Worm (Caenorhabditis elegans) whole organism, L4 larva: ENCODE results near the gene exos-2.
A peak's percentile ranks its signal among the peaks of the same experiment; 100 is the strongest.

Experiments
- D1046.2 ChIP-seq: fragments of 200-800 bp; sonication (Bioruptor generic); IDR thresholded peaks from 2 replicates; pipeline ENCODE4 v1.3.6; 2022; ENCODE audit warnings: missing genetic modification characterization, missing compliant biosample characterization
- F10B5.3 ChIP-seq: sonication (generic microtip); optimal IDR thresholded peaks from 2 replicates; lab custom pipeline; 2016; ENCODE audit warnings: mild to moderate bottlenecking, missing genetic modification characterization, missing compliant biosample characterization
- F49E8.2 ChIP-seq: sonication (generic microtip); optimal IDR thresholded peaks from 2 replicates; lab custom pipeline; 2016; ENCODE audit warnings: missing compliant biosample characterization, mild to moderate bottlenecking, missing genetic modification characterization, borderline replicate concordance
- R02D3.7 ChIP-seq: fragments of 150-350 bp; sonication (generic microtip); optimal IDR thresholded peaks from 3 replicates; lab custom pipeline; 2014; ENCODE audit warnings: missing biosample characterization, missing genetic modification characterization
- T20F7.1 ChIP-seq: fragments of 200-800 bp; sonication (Bioruptor generic); optimal IDR thresholded peaks from 2 replicates; lab custom pipeline; 2018; ENCODE audit warnings: mild to moderate bottlenecking, missing genetic modification characterization, missing compliant biosample characterization
- Y48G9A.11 ChIP-seq: fragments of 200-800 bp; sonication (Bioruptor generic); IDR thresholded peaks from 2 replicates; pipeline ENCODE4 v1.3.6; 2022; ENCODE audit warnings: missing genetic modification reagents, missing genetic modification characterization, missing compliant biosample characterization
- Y5F2A.4 ChIP-seq: fragments of 200-800 bp; sonication (Bioruptor generic); optimal IDR thresholded peaks from 2 replicates; lab custom pipeline; 2018; ENCODE audit warnings: mild to moderate bottlenecking, missing genetic modification characterization, missing compliant biosample characterization
- Y75B8A.6 ChIP-seq: fragments of 200-800 bp; sonication (Bioruptor generic); IDR thresholded peaks from 2 replicates; pipeline ENCODE4 v1.3.6; 2022; ENCODE audit warnings: missing genetic modification reagents, missing genetic modification characterization, missing compliant biosample characterization
- ZK546.5 ChIP-seq, 2 experiments: sonication (generic microtip); optimal IDR thresholded peaks; 2 replicates each; lab custom pipeline; 2017; ENCODE audit warnings: missing biosample characterization in 2 of 2, missing genetic modification characterization in 2 of 2
- aha-1 ChIP-seq: fragments of 150-350 bp; peaks from one replicate; lab custom pipeline; 2014; ENCODE audit warnings: missing biosample characterization, missing genetic modification characterization
- aly-2 ChIP-seq: sonication (generic microtip); optimal IDR thresholded peaks from 2 replicates; lab custom pipeline; 2018; ENCODE audit warnings: missing biosample characterization, missing genetic modification characterization
- ama-1 ChIP-seq: fragments of 150-350 bp; optimal IDR thresholded peaks from 2 replicates; lab custom pipeline; 2014; ENCODE audit warnings: inconsistent platforms, mixed read lengths
- attf-4 ChIP-seq: sonication (generic microtip); optimal IDR thresholded peaks from 3 replicates; lab custom pipeline; 2017; ENCODE audit warnings: missing biosample characterization, missing genetic modification characterization
- ceh-20 ChIP-seq: fragments of 200-800 bp; sonication (Bioruptor generic); IDR thresholded peaks from 2 replicates; pipeline ENCODE4 v1.3.6; 2022; ENCODE audit warnings: missing genetic modification reagents, missing genetic modification characterization, missing compliant biosample characterization
- ceh-28 ChIP-seq: fragments of 150-350 bp; optimal IDR thresholded peaks from 2 replicates; lab custom pipeline; 2014; ENCODE audit warnings: missing biosample characterization, missing genetic modification reagents, missing genetic modification characterization
- ceh-82 ChIP-seq: sonication (generic microtip); optimal IDR thresholded peaks from 2 replicates; lab custom pipeline; 2017; ENCODE audit warnings: missing biosample characterization, missing genetic modification characterization
- ces-1 ChIP-seq: fragments of 150-350 bp; sonication (generic microtip); optimal IDR thresholded peaks from 4 replicates; lab custom pipeline; 2014; ENCODE audit warnings: missing biosample characterization, missing genetic modification reagents, missing genetic modification characterization
- cey-2 ChIP-seq: sonication (generic microtip); optimal IDR thresholded peaks from 3 replicates; lab custom pipeline; 2017; ENCODE audit warnings: missing genetic modification characterization, mild to moderate bottlenecking, missing compliant biosample characterization, antibody characterized with exemption, borderline replicate concordance; ENCODE audit not compliant: insufficient read depth
- daf-12 ChIP-seq: fragments of 150-350 bp; optimal IDR thresholded peaks from 2 replicates; lab custom pipeline; 2014; ENCODE audit warnings: missing biosample characterization, missing genetic modification reagents, missing genetic modification characterization
- daf-19 ChIP-seq: fragments of 200-800 bp; sonication (Bioruptor generic); conservative IDR thresholded peaks from 2 replicates; pipeline ENCODE4 v1.3.6; 2022; ENCODE audit warnings: missing genetic modification characterization, missing compliant biosample characterization
- daf-8 ChIP-seq: fragments of 200-800 bp; sonication (Bioruptor generic); IDR thresholded peaks from 2 replicates; pipeline ENCODE4 v1.3.6; 2022; ENCODE audit warnings: missing genetic modification characterization, missing compliant biosample characterization
- duxl-1 ChIP-seq: sonication (generic microtip); optimal IDR thresholded peaks from 2 replicates; lab custom pipeline; 2016; ENCODE audit warnings: mild to moderate bottlenecking, missing genetic modification characterization, moderate library complexity, missing compliant biosample characterization; ENCODE audit not compliant: poor library complexity
- dve-1 ChIP-seq: sonication (generic microtip); optimal IDR thresholded peaks from 2 replicates; lab custom pipeline; 2017; ENCODE audit warnings: antibody characterized with exemption, mild to moderate bottlenecking, missing genetic modification characterization, missing compliant biosample characterization; ENCODE audit not compliant: insufficient read depth
- fkh-10 ChIP-seq: fragments of 150-350 bp; optimal IDR thresholded peaks from 2 replicates; lab custom pipeline; 2014; ENCODE audit warnings: missing biosample characterization, missing genetic modification reagents, missing genetic modification characterization
- hlh-11 ChIP-seq: fragments of 200-800 bp; sonication (Bioruptor generic); optimal IDR thresholded peaks from 2 replicates; lab custom pipeline; 2018; ENCODE audit warnings: mild to moderate bottlenecking, missing genetic modification characterization, missing compliant biosample characterization
- lin-1 ChIP-seq: fragments of 200-800 bp; sonication (Bioruptor generic); IDR thresholded peaks from 2 replicates; pipeline ENCODE4 v1.3.6; 2022; ENCODE audit warnings: missing genetic modification reagents, missing genetic modification characterization, missing compliant biosample characterization
- lin-29 ChIP-seq: fragments of 200-800 bp; sonication (Bioruptor generic); IDR thresholded peaks from 2 replicates; pipeline ENCODE4 v1.3.6; 2022; ENCODE audit warnings: missing genetic modification reagents, missing genetic modification characterization, missing compliant biosample characterization
- lin-38 ChIP-seq: fragments of 200-800 bp; sonication (Bioruptor generic); IDR thresholded peaks from 2 replicates; pipeline ENCODE4 v1.3.6; 2022; ENCODE audit warnings: missing genetic modification reagents, missing genetic modification characterization, missing compliant biosample characterization
- lin-39 ChIP-seq: fragments of 150-350 bp; optimal IDR thresholded peaks from 2 replicates; lab custom pipeline; 2014; ENCODE audit warnings: missing biosample characterization, missing genetic modification reagents, missing genetic modification characterization
- lsy-2 ChIP-seq, 2 experiments: fragments of 150-350 bp in 1 of 2; sonication (generic microtip) in 1 of 2; optimal IDR thresholded peaks; 2 replicates each; lab custom pipeline; 2014 to 2017; ENCODE audit warnings: missing biosample characterization in 2 of 2, missing genetic modification characterization in 2 of 2
- mdl-1 ChIP-seq, 2 experiments: fragments of 150-350 bp in 1 of 2; sonication (generic microtip) in 1 of 2; optimal IDR thresholded peaks; 2 replicates each; lab custom pipeline; 2014 to 2017; ENCODE audit warnings: missing biosample characterization in 2 of 2, missing genetic modification characterization in 2 of 2
- mep-1 ChIP-seq: fragments of 150-350 bp; sonication (generic microtip); optimal IDR thresholded peaks from 3 replicates; lab custom pipeline; 2014; ENCODE audit warnings: missing biosample characterization, missing genetic modification characterization
- mxl-2 ChIP-seq: fragments of 200-800 bp; sonication (Bioruptor generic); conservative IDR thresholded peaks from 2 replicates; pipeline ENCODE4 v1.3.6; 2022; ENCODE audit warnings: missing genetic modification reagents, missing genetic modification characterization, missing compliant biosample characterization
- mxl-3 ChIP-seq: fragments of 200-800 bp; sonication (Bioruptor generic); optimal IDR thresholded peaks from 2 replicates; lab custom pipeline; 2018; ENCODE audit warnings: mild to moderate bottlenecking, missing genetic modification characterization, missing compliant biosample characterization
- nhr-102 ChIP-seq: sonication (generic microtip); optimal IDR thresholded peaks from 2 replicates; lab custom pipeline; 2016; ENCODE audit warnings: mild to moderate bottlenecking, missing genetic modification characterization, moderate library complexity, missing compliant biosample characterization
- nhr-11 ChIP-seq: fragments of 150-350 bp; optimal IDR thresholded peaks from 2 replicates; lab custom pipeline; 2014; ENCODE audit warnings: missing biosample characterization, missing genetic modification characterization
- nhr-111 ChIP-seq: fragments of 200-800 bp; sonication (Bioruptor generic); optimal IDR thresholded peaks from 2 replicates; lab custom pipeline; 2018; ENCODE audit warnings: mild to moderate bottlenecking, missing genetic modification characterization, missing compliant biosample characterization
- nhr-25 ChIP-seq: sonication (generic microtip); optimal IDR thresholded peaks from 2 replicates; lab custom pipeline; 2017; ENCODE audit warnings: missing genetic modification characterization, mild to moderate bottlenecking, missing compliant biosample characterization, antibody characterized with exemption, moderate library complexity, borderline replicate concordance; ENCODE audit not compliant: insufficient read depth
- nhr-6 ChIP-seq: fragments of 150-350 bp; optimal IDR thresholded peaks from 2 replicates; lab custom pipeline; 2014; ENCODE audit warnings: missing biosample characterization, missing genetic modification characterization
- nhr-76 ChIP-seq: fragments of 150-350 bp; optimal IDR thresholded peaks from 2 replicates; lab custom pipeline; 2014; ENCODE audit warnings: missing biosample characterization, missing genetic modification characterization
- nhr-77 ChIP-seq: fragments of 150-350 bp; optimal IDR thresholded peaks from 2 replicates; lab custom pipeline; 2014; ENCODE audit warnings: missing biosample characterization, missing genetic modification characterization
- rbr-2 ChIP-seq: sonication (generic microtip); optimal IDR thresholded peaks from 2 replicates; lab custom pipeline; 2016; ENCODE audit warnings: missing genotype, missing genetic modification characterization, missing compliant biosample characterization
- sdz-12 ChIP-seq: fragments of 200-800 bp; sonication (Bioruptor generic); optimal IDR thresholded peaks from 2 replicates; lab custom pipeline; 2018; ENCODE audit warnings: mild to moderate bottlenecking, missing genetic modification characterization, missing compliant biosample characterization
- snpc-1.2 ChIP-seq: fragments of 200-800 bp; sonication (Bioruptor generic); IDR thresholded peaks from 2 replicates; pipeline ENCODE4 v1.3.6; 2022; ENCODE audit warnings: missing genetic modification reagents, missing genetic modification characterization, missing compliant biosample characterization
- snpc-4 ChIP-seq: fragments of 150-350 bp; optimal IDR thresholded peaks from 2 replicates; lab custom pipeline; 2014; ENCODE audit warnings: missing biosample characterization, missing genetic modification characterization
- tag-97 ChIP-seq: fragments of 200-800 bp; sonication (Bioruptor generic); IDR thresholded peaks from 2 replicates; pipeline ENCODE4 v1.3.6; 2022; ENCODE audit warnings: missing genetic modification characterization, missing compliant biosample characterization
- unc-130 ChIP-seq: sonication (generic microtip); optimal IDR thresholded peaks from 2 replicates; lab custom pipeline; 2016; ENCODE audit warnings: missing genetic modification reagents, missing genetic modification characterization, missing compliant biosample characterization
- vab-7 ChIP-seq: fragments of 200-800 bp; sonication (Bioruptor generic); IDR thresholded peaks from 2 replicates; pipeline ENCODE4 v1.3.6; 2022; ENCODE audit warnings: missing genetic modification reagents, missing genetic modification characterization, missing compliant biosample characterization
- zfp-2 ChIP-seq: sonication (generic microtip); optimal IDR thresholded peaks from 2 replicates; lab custom pipeline; 2016; ENCODE audit warnings: mild to moderate bottlenecking, missing genetic modification characterization, missing compliant biosample characterization
- zfp-3 ChIP-seq: fragments of 200-800 bp; sonication (Bioruptor generic); conservative IDR thresholded peaks from 2 replicates; pipeline ENCODE4 v1.3.6; 2022; ENCODE audit warnings: missing genetic modification reagents, missing genetic modification characterization, missing compliant biosample characterization
- ztf-11 ChIP-seq: fragments of 150-350 bp; optimal IDR thresholded peaks from 2 replicates; lab custom pipeline; 2014; ENCODE audit warnings: missing biosample characterization, missing genetic modification characterization

The exos-2 gene

ce11 chrIV:6376473-6377115 is 38.7 kb upstream of the exos-2 start, which contains the start of the genes hrpf-2 and bli-6 (continued):
- TF ChIP-seq snpc-4 (tag; lab: Kevin White, UChicago), result no peak
- TF ChIP-seq mxl-2, result no peak
- TF ChIP-seq cey-2 (tag; lab: Kevin White, UChicago), result no peak
- TF ChIP-seq lin-39 (tag; lab: Kevin White, UChicago), result no peak
- peak; percentile 54 for TF ChIP-seq fkh-10
- TF ChIP-seq rbr-2, result peak; percentile 70
- no peak for TF ChIP-seq lin-1 (GFP tag; lab: Robert Waterston, UW)
- TF ChIP-seq ceh-20 (GFP tag; lab: Robert Waterston, UW), result no peak
- TF ChIP-seq mdl-1 (tag; optimal IDR thresholded peaks at IDR 0.05; lab: Kevin White, UChicago), result no peak
- TF ChIP-seq zfp-3 (GFP tag; lab: Robert Waterston, UW), result no peak
- TF ChIP-seq daf-19 (GFP tag; lab: Robert Waterston, UW), result no peak
- peak; percentile 62 for TF ChIP-seq mep-1 (tag; lab: Kevin White, UChicago)
- no peak for TF ChIP-seq vab-7 (GFP tag; lab: Robert Waterston, UW)
- TF ChIP-seq Y48G9A.11, result no peak
- peak; percentile 17 for TF ChIP-seq nhr-102 (tag; lab: Kevin White, UChicago)
- 0 out of 2 replicates have a peak, but pooled peaks have one; percentile 20 for TF ChIP-seq lin-29 (GFP tag; lab: Robert Waterston, UW)
- no peak for TF ChIP-seq ama-1
- TF ChIP-seq mxl-3 (GFP tag; lab: Kevin White, UChicago), result no peak
- no peak for TF ChIP-seq Y75B8A.6 (GFP tag; lab: Robert Waterston, UW)
- TF ChIP-seq snpc-1.2, result peak; percentile 75
- no peak for TF ChIP-seq F10B5.3 (tag; lab: Kevin White, UChicago)
- no peak for TF ChIP-seq nhr-111 (GFP tag; lab: Kevin White, UChicago)
- no peak for TF ChIP-seq ceh-28 (tag; lab: Kevin White, UChicago)
- TF ChIP-seq T20F7.1 (GFP tag; lab: Kevin White, UChicago), result no peak
- no peak for TF ChIP-seq ces-1 (GFP tag; lab: Kevin White, UChicago)
- TF ChIP-seq ceh-82, result no peak
- no peak for TF ChIP-seq F49E8.2
- no peak for TF ChIP-seq daf-8 (GFP tag; lab: Robert Waterston, UW)
- TF ChIP-seq aly-2, result no peak
- no peak for TF ChIP-seq Y5F2A.4 (GFP tag; lab: Kevin White, UChicago)
- TF ChIP-seq D1046.2 (GFP tag; lab: Robert Waterston, UW), result no peak
- no peak for TF ChIP-seq nhr-11 (tag; lab: Kevin White, UChicago)
- no peak for TF ChIP-seq ZK546.5 (tag; optimal IDR thresholded peaks at IDR 0.05; lab: Kevin White, UChicago)
- peak; percentile 60 for TF ChIP-seq nhr-6
- no peak for TF ChIP-seq dve-1 (tag; lab: Kevin White, UChicago)
- no peak for TF ChIP-seq duxl-1 (tag; lab: Kevin White, UChicago)
- TF ChIP-seq lin-38 (GFP tag; lab: Robert Waterston, UW), result peak; percentile 95
- peak; percentile 69 for TF ChIP-seq hlh-11 (tag; lab: Kevin White, UChicago)
- TF ChIP-seq unc-130 (GFP tag; lab: Kevin White, UChicago), result no peak
- peak; percentile 24 for TF ChIP-seq nhr-25 (tag; lab: Kevin White, UChicago)
- no peak for TF ChIP-seq nhr-76
- TF ChIP-seq lsy-2 (tag; optimal IDR thresholded peaks at IDR 0.05; lab: Kevin White, UChicago), result peak in 1 of 2 experiments; percentile 88
- TF ChIP-seq R02D3.7, result no peak
- peak; percentile 51 for TF ChIP-seq nhr-77 (tag; lab: Kevin White, UChicago)
- no peak for TF ChIP-seq sdz-12 (GFP tag; lab: Kevin White, UChicago)
- peak; percentile 43 for TF ChIP-seq aha-1 (tag; lab: Kevin White, UChicago)
- no peak for TF ChIP-seq attf-4
- TF ChIP-seq daf-12 (tag; lab: Kevin White, UChicago), result no peak
- no peak for TF ChIP-seq tag-97 (GFP tag; lab: Robert Waterston, UW)
- TF ChIP-seq zfp-2 (tag; lab: Kevin White, UChicago), result peak; percentile 1
- TF ChIP-seq ztf-11 (tag; lab: Kevin White, UChicago), result no peak
